Worm (Caenorhabditis elegans) whole organism, mixed stage, embryonic: ENCODE data around the gene H01M10.2.

Experiments
- M03D4.4 ChIP-seq: sonication (generic microtip); optimal IDR thresholded peaks from 2 replicates; lab custom pipeline; 2017; ENCODE audit warnings: mild to moderate bottlenecking, missing genetic modification characterization, missing compliant biosample characterization
- bed-3 ChIP-seq: fragments of 200-800 bp; sonication (Bioruptor generic); optimal IDR thresholded peaks from 3 replicates; lab custom pipeline; 2018; ENCODE audit warnings: mild to moderate bottlenecking, missing genetic modification characterization, moderate library complexity, missing compliant biosample characterization
- blmp-1 ChIP-seq: fragments of 150-350 bp; optimal IDR thresholded peaks from 2 replicates; lab custom pipeline; 2014; ENCODE audit warnings: missing biosample characterization, missing genetic modification characterization
- ceh-43 ChIP-seq: fragments of 200-800 bp; sonication (Bioruptor generic); optimal IDR thresholded peaks from 2 replicates; lab custom pipeline; 2018; ENCODE audit warnings: mild to moderate bottlenecking, missing genetic modification characterization, moderate library complexity, missing compliant biosample characterization
- ceh-83 ChIP-seq: fragments of 200-800 bp; sonication (Bioruptor generic); optimal IDR thresholded peaks from 2 replicates; lab custom pipeline; 2018; ENCODE audit warnings: mild to moderate bottlenecking, missing genetic modification characterization, missing compliant biosample characterization
- ces-1 ChIP-seq: fragments of 150-350 bp; optimal IDR thresholded peaks from 2 replicates; lab custom pipeline; 2014; ENCODE audit warnings: missing biosample characterization, missing genetic modification reagents, missing genetic modification characterization
- cnd-1 ChIP-seq: fragments of 200-800 bp; sonication (Bioruptor generic); optimal IDR thresholded peaks from 2 replicates; lab custom pipeline; 2018; ENCODE audit warnings: mild to moderate bottlenecking, missing genetic modification characterization, missing compliant biosample characterization
- drap-1 ChIP-seq: fragments of 200-800 bp; sonication (Bioruptor generic); optimal IDR thresholded peaks from 3 replicates; lab custom pipeline; 2018; ENCODE audit warnings: mild to moderate bottlenecking, missing genetic modification characterization, missing compliant biosample characterization
- elt-1 ChIP-seq: sonication (generic microtip); optimal IDR thresholded peaks from 2 replicates; lab custom pipeline; 2017; ENCODE audit warnings: missing genetic modification characterization, mild to moderate bottlenecking, missing compliant biosample characterization, antibody characterized with exemption, moderate library complexity, borderline replicate concordance; ENCODE audit not compliant: insufficient read depth
- elt-3 ChIP-seq: fragments of 150-350 bp; optimal IDR thresholded peaks from 2 replicates; lab custom pipeline; 2014; ENCODE audit warnings: missing biosample characterization, missing genetic modification characterization
- flh-1 ChIP-seq: fragments of 200-800 bp; sonication (Bioruptor generic); optimal IDR thresholded peaks from 2 replicates; lab custom pipeline; 2018; ENCODE audit warnings: mild to moderate bottlenecking, missing genetic modification characterization, moderate library complexity, missing compliant biosample characterization
- ham-2 ChIP-seq: fragments of 200-800 bp; sonication (Bioruptor generic); optimal IDR thresholded peaks from 2 replicates; lab custom pipeline; 2018; ENCODE audit warnings: mild to moderate bottlenecking, missing genetic modification characterization, missing compliant biosample characterization
- hlh-1 ChIP-seq: fragments of 150-350 bp; optimal IDR thresholded peaks from 2 replicates; lab custom pipeline; 2014; ENCODE audit warnings: missing biosample characterization, missing genetic modification reagents, missing genetic modification characterization
- lin-13 ChIP-seq: fragments of 150-350 bp; optimal IDR thresholded peaks from 2 replicates; lab custom pipeline; 2014; ENCODE audit warnings: missing biosample characterization, missing genetic modification characterization
- lin-32 ChIP-seq: fragments of 200-800 bp; sonication (Bioruptor generic); optimal IDR thresholded peaks from 2 replicates; lab custom pipeline; 2018; ENCODE audit warnings: mild to moderate bottlenecking, missing genetic modification characterization, missing compliant biosample characterization
- lsy-2 ChIP-seq: fragments of 150-350 bp; optimal IDR thresholded peaks from 2 replicates; lab custom pipeline; 2014; ENCODE audit warnings: missing biosample characterization, missing genetic modification characterization
- mab-5 ChIP-seq: fragments of 150-350 bp; optimal IDR thresholded peaks from 2 replicates; lab custom pipeline; 2014; ENCODE audit warnings: missing biosample characterization, missing genetic modification characterization
- mep-1 ChIP-seq: fragments of 150-350 bp; optimal IDR thresholded peaks from 2 replicates; lab custom pipeline; 2017; ENCODE audit warnings: missing biosample characterization, missing genetic modification reagents, missing genetic modification characterization, inconsistent platforms
- mls-2 ChIP-seq: sonication (generic microtip); optimal IDR thresholded peaks from 2 replicates; lab custom pipeline; 2016; ENCODE audit warnings: mild to moderate bottlenecking, missing genetic modification characterization, moderate library complexity, missing compliant biosample characterization
- nhr-12 ChIP-seq: fragments of 150-350 bp; optimal IDR thresholded peaks from 2 replicates; lab custom pipeline; 2014; ENCODE audit warnings: missing biosample characterization, missing genetic modification characterization
- nhr-2 ChIP-seq: fragments of 150-350 bp; optimal IDR thresholded peaks from 2 replicates; lab custom pipeline; 2014; ENCODE audit warnings: missing biosample characterization, missing genetic modification characterization
- nhr-237 ChIP-seq: fragments of 150-350 bp; optimal IDR thresholded peaks from 2 replicates; lab custom pipeline; 2014; ENCODE audit warnings: missing biosample characterization, missing genetic modification characterization
- nhr-28 ChIP-seq: fragments of 150-350 bp; optimal IDR thresholded peaks from 2 replicates; lab custom pipeline; 2014; ENCODE audit warnings: missing biosample characterization, missing genetic modification characterization
- nhr-76 ChIP-seq: sonication (generic microtip); optimal IDR thresholded peaks from 2 replicates; lab custom pipeline; 2017; ENCODE audit warnings: missing biosample characterization, missing genetic modification characterization
- pha-4 ChIP-seq: fragments of 150-350 bp; optimal IDR thresholded peaks from 2 replicates; lab custom pipeline; 2018; ENCODE audit warnings: missing biosample characterization, missing genetic modification reagents, missing genetic modification characterization
- snpc-4 ChIP-seq: fragments of 150-350 bp; optimal IDR thresholded peaks from 2 replicates; lab custom pipeline; 2014; ENCODE audit warnings: missing biosample characterization, missing genetic modification characterization
- sptf-1 ChIP-seq: sonication (generic microtip); optimal IDR thresholded peaks from 2 replicates; lab custom pipeline; 2017; ENCODE audit warnings: mild to moderate bottlenecking, missing genetic modification characterization, moderate library complexity, missing compliant biosample characterization
- tbx-8 ChIP-seq: fragments of 200-800 bp; sonication (Bioruptor generic); optimal IDR thresholded peaks from 2 replicates; lab custom pipeline; 2018; ENCODE audit warnings: mild to moderate bottlenecking, missing genetic modification characterization, moderate library complexity, missing compliant biosample characterization
- unc-120 ChIP-seq: sonication (generic microtip); optimal IDR thresholded peaks from 2 replicates; lab custom pipeline; 2017; ENCODE audit warnings: missing genetic modification characterization, missing compliant biosample characterization; ENCODE audit not compliant: poor library complexity, severe bottlenecking
- unc-39 ChIP-seq: fragments of 150-350 bp; optimal IDR thresholded peaks from 2 replicates; lab custom pipeline; 2014; ENCODE audit warnings: missing biosample characterization, missing genetic modification characterization
- unc-62 ChIP-seq: fragments of 150-350 bp; optimal IDR thresholded peaks from 2 replicates; lab custom pipeline; 2014; ENCODE audit warnings: missing biosample characterization, missing genetic modification reagents, missing genetic modification characterization
- zip-8 ChIP-seq: fragments of 150-350 bp; optimal IDR thresholded peaks from 2 replicates; lab custom pipeline; 2014; ENCODE audit warnings: missing biosample characterization, missing genetic modification characterization
- ztf-11 ChIP-seq: fragments of 150-350 bp; optimal IDR thresholded peaks from 2 replicates; lab custom pipeline; 2014; ENCODE audit warnings: missing biosample characterization, missing genetic modification characterization

The H01M10.2 gene

ce11 chrX:2585655-2586054 lies at the start of gene H01M10.2:
H01M10.2 (minus strand) TSS chrX:2585755.
- no peak for TF ChIP-seq tbx-8
- TF ChIP-seq snpc-4, result no peak
- TF ChIP-seq bed-3 (GFP tag; lab: Kevin White, UChicago), result no peak
- TF ChIP-seq lin-13 (tag; lab: Kevin White, UChicago), result no peak
- no peak for TF ChIP-seq ztf-11
- TF ChIP-seq mab-5 (tag; lab: Kevin White, UChicago), result no peak
- no peak for TF ChIP-seq zip-8
- no peak for TF ChIP-seq nhr-237 (tag; lab: Kevin White, UChicago)
- TF ChIP-seq hlh-1, result no peak
- no peak for TF ChIP-seq unc-120 (tag; lab: Kevin White, UChicago)
- TF ChIP-seq pha-4 (tag; lab: Kevin White, UChicago), result no peak
- TF ChIP-seq lsy-2 (tag; lab: Kevin White, UChicago), result no peak
- TF ChIP-seq lin-32 (GFP tag; lab: Kevin White, UChicago), result no peak
- no peak for TF ChIP-seq ces-1 (GFP tag; lab: Kevin White, UChicago)
- TF ChIP-seq ceh-83 (GFP tag; lab: Kevin White, UChicago), result no peak
- no peak for TF ChIP-seq blmp-1
- TF ChIP-seq elt-3 (tag; lab: Kevin White, UChicago), result no peak
- TF ChIP-seq M03D4.4 (tag; lab: Kevin White, UChicago), result no peak
- TF ChIP-seq nhr-2 (tag; lab: Kevin White, UChicago), result no peak
- TF ChIP-seq unc-39, result no peak

- TF ChIP-seq drap-1 (GFP tag; lab: Kevin White, UChicago), result no peak
- no peak for TF ChIP-seq M03D4.4 (tag; lab: Kevin White, UChicago)
- TF ChIP-seq mls-2 (tag; lab: Kevin White, UChicago), result no peak
- TF ChIP-seq sptf-1 (tag; lab: Kevin White, UChicago), result no peak
- no peak for TF ChIP-seq nhr-12 (tag; lab: Kevin White, UChicago)
- no peak for TF ChIP-seq ceh-83 (GFP tag; lab: Kevin White, UChicago)
- no peak for TF ChIP-seq nhr-76
- TF ChIP-seq ham-2, result no peak
- TF ChIP-seq flh-1, result no peak
- TF ChIP-seq lin-32 (GFP tag; lab: Kevin White, UChicago), result no peak
- no peak for TF ChIP-seq ceh-43 (GFP tag; lab: Kevin White, UChicago)
- TF ChIP-seq ztf-11, result no peak
- TF ChIP-seq cnd-1, result no peak
Measured at ce11 chrX:2632869-2633268, 47.3 kb upstream of the H01M10.2 start.

DNA sequence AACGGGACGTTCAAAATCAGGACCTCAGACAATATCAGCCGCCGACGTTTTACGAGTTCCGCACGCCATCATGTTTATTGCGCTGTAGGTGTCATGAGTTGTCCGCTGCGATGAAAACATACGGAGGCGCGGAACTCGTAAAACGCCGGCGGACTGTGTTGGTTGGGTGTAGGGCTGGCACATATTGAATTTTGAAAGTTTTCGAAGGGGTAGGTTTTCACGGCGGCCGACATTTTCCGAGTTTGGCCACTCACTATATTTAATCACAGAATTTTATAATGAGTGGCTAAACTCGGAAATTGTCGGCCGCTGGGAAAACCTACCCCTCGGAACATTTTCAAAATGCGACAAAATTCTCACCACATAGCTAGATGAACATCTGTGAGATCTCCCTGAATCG lies 40.6 kb upstream of the H01M10.2 start:
- TF ChIP-seq nhr-28 (tag; lab: Kevin White, UChicago), result no peak
- TF ChIP-seq flh-1, result no peak
- TF ChIP-seq mep-1 (tag; lab: Kevin White, UChicago), result no peak
- no peak for TF ChIP-seq nhr-76
- no peak for TF ChIP-seq sptf-1 (tag; lab: Kevin White, UChicago)
- TF ChIP-seq pha-4 (tag; lab: Kevin White, UChicago), result no peak

- TF ChIP-seq unc-120 (tag; lab: Kevin White, UChicago), result peak; percentile 44
- TF ChIP-seq drap-1 (GFP tag; lab: Kevin White, UChicago), result no peak
- no peak for TF ChIP-seq mls-2 (tag; lab: Kevin White, UChicago)
- no peak for TF ChIP-seq unc-39
- no peak for TF ChIP-seq nhr-28 (tag; lab: Kevin White, UChicago)
- TF ChIP-seq M03D4.4 (tag; lab: Kevin White, UChicago), result no peak
- peak; percentile 92 for TF ChIP-seq hlh-1
- no peak for TF ChIP-seq lsy-2 (tag; lab: Kevin White, UChicago)
- no peak for TF ChIP-seq elt-1 (tag; lab: Kevin White, UChicago)
- no peak for TF ChIP-seq blmp-1
- TF ChIP-seq cnd-1, result no peak
- TF ChIP-seq unc-62 (GFP tag; lab: Kevin White, UChicago), result peak; percentile 35
- TF ChIP-seq, all 35 proteins: peak for 3
Measured at ce11 chrX:2620280-2620679, 34.7 kb upstream of the H01M10.2 start.

- TF ChIP-seq tbx-8 (no peak), pha-4 (tag; lab: Kevin White, UChicago) (no peak), snpc-4 (no peak), elt-1 (tag; lab: Kevin White, UChicago) (no peak), nhr-2 (tag; lab: Kevin White, UChicago) (no peak), zip-8 (no peak), ceh-43 (GFP tag; lab: Kevin White, UChicago) (no peak), mab-5 (tag; lab: Kevin White, UChicago) (no peak), cnd-1 (no peak), ces-1 (GFP tag; lab: Kevin White, UChicago) (no peak), drap-1 (GFP tag; lab: Kevin White, UChicago) (no peak)
- TF ChIP-seq, all 35 proteins: peak for 0
Measured at ce11 chrX:2615626-2616025, 30.1 kb upstream of the H01M10.2 start, which contains the start of gene T03G6.3. T03G6.3 (minus strand) TSS chrX:2615726.
